Worm (Caenorhabditis elegans) whole organism, L2 larva: ENCODE data around the gene str-56.

Experiments used
- R02D3.7 ChIP-seq: fragments of 150-350 bp; optimal IDR thresholded peaks from 2 replicates; lab custom pipeline; 2014; ENCODE audit warnings: missing biosample characterization, missing genetic modification characterization
- ceh-82 ChIP-seq: fragments of 150-350 bp; optimal IDR thresholded peaks from 2 replicates; lab custom pipeline; 2014; ENCODE audit warnings: missing biosample characterization, missing genetic modification characterization
- mdl-1 ChIP-seq, 2 experiments: fragments of 150-350 bp in 1 of 2; sonication (generic microtip) in 1 of 2; optimal IDR thresholded peaks; 2 replicates each; lab custom pipeline; 2017; ENCODE audit warnings: missing biosample characterization in 2 of 2, missing genetic modification characterization in 2 of 2
- nhr-77 ChIP-seq: fragments of 150-350 bp; optimal IDR thresholded peaks from 2 replicates; lab custom pipeline; 2014; ENCODE audit warnings: missing biosample characterization, missing genetic modification characterization
- zag-1 ChIP-seq: fragments of 150-350 bp; optimal IDR thresholded peaks from 2 replicates; lab custom pipeline; 2014; ENCODE audit warnings: missing biosample characterization, missing genetic modification characterization

- TF ChIP-seq zag-1 (no peak), nhr-77 (tag; lab: Kevin White, UChicago) (no peak), R02D3.7 (tag; lab: Kevin White, UChicago) (no peak), ceh-82 (tag; lab: Kevin White, UChicago) (no peak), mdl-1 (tag; optimal IDR thresholded peaks at IDR 0.05; lab: Kevin White, UChicago) (no peak)
These were observed 16.4 kb downstream of the str-56 start, which contains the start of gene cgt-1 for ce11 chrV:15888751-15889150.
